Worm (Caenorhabditis elegans) whole organism, midembryonic: ENCODE measurements around the gene F45E12.6.

ENCODE experiments used
- tab-1 ChIP-seq: fragments of 200-800 bp; sonication (Bioruptor generic); IDR thresholded peaks from 2 replicates; pipeline ENCODE4 v1.3.6; 2022; ENCODE audit warnings: missing genetic modification characterization, missing compliant biosample characterization
- ztf-29 ChIP-seq: fragments of 200-800 bp; sonication (Bioruptor generic); IDR thresholded peaks from 2 replicates; pipeline ENCODE4 v1.3.6; 2022; ENCODE audit warnings: missing genetic modification reagents, missing genetic modification characterization, missing compliant biosample characterization

DNA sequence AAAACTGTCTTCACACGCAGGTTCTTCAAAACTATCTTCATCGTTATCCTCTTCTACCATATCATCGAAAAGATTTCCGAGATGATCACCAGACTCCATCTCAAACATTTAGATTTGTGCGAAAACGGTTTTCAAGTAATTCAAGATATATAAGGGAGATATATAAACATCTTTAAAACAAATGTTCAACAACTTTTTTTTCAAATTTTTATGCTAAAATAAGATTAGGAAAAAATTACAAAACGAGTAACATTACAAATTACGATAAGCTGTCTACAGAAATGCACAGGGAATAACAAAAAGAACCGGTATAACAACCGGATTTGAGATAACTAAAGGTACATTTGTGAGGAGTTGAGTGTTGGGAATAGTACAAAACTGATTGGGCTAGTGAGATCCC lies 18.1 kb downstream of the F45E12.6 start, which contains the start of gene C30G12.6:
- no peak for TF ChIP-seq ztf-29 (GFP tag; lab: Robert Waterston, UW)
- TF ChIP-seq tab-1 (GFP tag; lab: Robert Waterston, UW), result no peak
